Worm (Caenorhabditis elegans) whole organism, young adult: ENCODE measurements around the gene tag-340.

ENCODE experiments used
- B0019.2 ChIP-seq: fragments of 200-800 bp; sonication (Bioruptor generic); conservative IDR thresholded peaks from 2 replicates; pipeline ENCODE4 v1.3.6; 2022; ENCODE audit warnings: missing genetic modification reagents, missing genetic modification characterization, missing compliant biosample characterization
- D2030.7 ChIP-seq: fragments of 200-800 bp; sonication (Bioruptor generic); IDR thresholded peaks from 2 replicates; pipeline ENCODE4 v1.3.6; 2022; ENCODE audit warnings: missing genetic modification reagents, missing genetic modification characterization, missing compliant biosample characterization
- F10E7.11 ChIP-seq: sonication (generic microtip); optimal IDR thresholded peaks from 2 replicates; lab custom pipeline; 2017; ENCODE audit warnings: mild to moderate bottlenecking, missing genetic modification characterization, moderate library complexity, missing compliant biosample characterization
- F23B12.7 ChIP-seq: sonication (generic microtip); optimal IDR thresholded peaks from 2 replicates; lab custom pipeline; 2017; ENCODE audit warnings: missing genetic modification characterization, mild to moderate bottlenecking, missing compliant biosample characterization, antibody characterized with exemption, moderate library complexity; ENCODE audit not compliant: insufficient read depth
- F39B2.1 ChIP-seq: fragments of 200-800 bp; sonication (Bioruptor generic); IDR thresholded peaks from 2 replicates; pipeline ENCODE4 v1.3.6; 2022; ENCODE audit warnings: missing genetic modification reagents, missing genetic modification characterization, missing compliant biosample characterization
- F49E8.2 ChIP-seq: sonication (generic microtip); optimal IDR thresholded peaks from 3 replicates; lab custom pipeline; 2017; ENCODE audit warnings: missing genetic modification characterization, mild to moderate bottlenecking, missing compliant biosample characterization, antibody characterized with exemption, moderate library complexity; ENCODE audit not compliant: insufficient read depth
- F52B5.7 ChIP-seq: sonication (generic microtip); optimal IDR thresholded peaks from 2 replicates; lab custom pipeline; 2016; ENCODE audit warnings: mild to moderate bottlenecking, missing genetic modification characterization, missing compliant biosample characterization
- K11D2.4 ChIP-seq: fragments of 200-800 bp; sonication (Bioruptor generic); IDR thresholded peaks from 2 replicates; pipeline ENCODE4 v1.3.6; 2022; ENCODE audit warnings: missing genetic modification reagents, missing genetic modification characterization, missing compliant biosample characterization
- K12H6.12 ChIP-seq: fragments of 200-800 bp; sonication (Bioruptor generic); optimal IDR thresholded peaks from 2 replicates; lab custom pipeline; 2018; ENCODE audit warnings: mild to moderate bottlenecking, missing genetic modification characterization, missing compliant biosample characterization
- attf-5 ChIP-seq: fragments of 200-800 bp; sonication (Bioruptor generic); optimal IDR thresholded peaks from 2 replicates; lab custom pipeline; 2018; ENCODE audit warnings: mild to moderate bottlenecking, missing genetic modification characterization, missing compliant biosample characterization
- attf-6 ChIP-seq: fragments of 200-800 bp; sonication (Bioruptor generic); IDR thresholded peaks from 2 replicates; pipeline ENCODE4 v1.3.6; 2022; ENCODE audit warnings: missing genetic modification reagents, missing genetic modification characterization, missing compliant biosample characterization
- ccch-3 ChIP-seq: fragments of 200-800 bp; sonication (Bioruptor generic); optimal IDR thresholded peaks from 2 replicates; lab custom pipeline; 2018; ENCODE audit warnings: mild to moderate bottlenecking, missing genetic modification characterization, missing compliant biosample characterization
- cebp-1 ChIP-seq, 2 experiments: fragments of 200-800 bp in 1 of 2; sonication (Bioruptor generic) in 1 of 2; sonication (generic microtip) in 1 of 2; IDR thresholded peaks in 1 of 2; optimal IDR thresholded peaks in 1 of 2; 2 replicates each; pipeline versions ENCODE4 v1.3.6 to Lab custom; 2017 to 2022; ENCODE audit warnings: missing compliant biosample characterization in 2 of 2, missing genetic modification characterization in 2 of 2, mild to moderate bottlenecking in 1 of 2, missing genetic modification reagents in 1 of 2, moderate library complexity in 1 of 2
- dpff-1 ChIP-seq: sonication (generic microtip); optimal IDR thresholded peaks from 2 replicates; lab custom pipeline; 2017; ENCODE audit warnings: mild to moderate bottlenecking, missing genetic modification characterization, missing compliant biosample characterization
- efl-1 ChIP-seq: fragments of 150-350 bp; optimal IDR thresholded peaks from 2 replicates; lab custom pipeline; 2014; ENCODE audit warnings: missing biosample characterization, missing genetic modification reagents, missing genetic modification characterization
- egrh-3 ChIP-seq: fragments of 200-800 bp; sonication (Bioruptor generic); IDR thresholded peaks from 2 replicates; pipeline ENCODE4 v1.3.6; 2022; ENCODE audit warnings: missing genetic modification reagents, missing genetic modification characterization, missing compliant biosample characterization
- ets-4 ChIP-seq: fragments of 200-800 bp; sonication (Bioruptor generic); optimal IDR thresholded peaks from 2 replicates; lab custom pipeline; 2018; ENCODE audit warnings: mild to moderate bottlenecking, missing genetic modification characterization, missing compliant biosample characterization
- hlh-26 ChIP-seq: fragments of 200-800 bp; sonication (Bioruptor generic); conservative IDR thresholded peaks from 2 replicates; pipeline ENCODE4 v1.3.6; 2022; ENCODE audit warnings: missing genetic modification reagents, missing genetic modification characterization, missing compliant biosample characterization
- hmg-1.2 ChIP-seq: fragments of 200-800 bp; sonication (Bioruptor generic); IDR thresholded peaks from 2 replicates; pipeline ENCODE4 v1.3.6; 2022; ENCODE audit warnings: missing genetic modification reagents, missing genetic modification characterization, missing compliant biosample characterization
- madf-6 ChIP-seq: fragments of 200-800 bp; sonication (Bioruptor generic); IDR thresholded peaks from 2 replicates; pipeline ENCODE4 v1.3.6; 2022; ENCODE audit warnings: missing genetic modification reagents, missing genetic modification characterization, missing compliant biosample characterization
- madf-8 ChIP-seq: fragments of 200-800 bp; sonication (Bioruptor generic); conservative IDR thresholded peaks from 2 replicates; pipeline ENCODE4 v1.3.6; 2022; ENCODE audit warnings: missing genetic modification reagents, missing genetic modification characterization, missing compliant biosample characterization
- mcd-1 ChIP-seq: fragments of 200-800 bp; sonication (Bioruptor generic); IDR thresholded peaks from 2 replicates; pipeline ENCODE4 v1.3.6; 2022; ENCODE audit warnings: missing genetic modification reagents, missing genetic modification characterization, missing compliant biosample characterization
- nfya-1 ChIP-seq: sonication (generic microtip); optimal IDR thresholded peaks from 2 replicates; lab custom pipeline; 2017; ENCODE audit warnings: antibody characterized with exemption, missing compliant biosample characterization, missing genetic modification characterization, borderline replicate concordance; ENCODE audit not compliant: insufficient read depth
- nfya-2 ChIP-seq: fragments of 200-800 bp; sonication (Bioruptor generic); IDR thresholded peaks from 2 replicates; pipeline ENCODE4 v1.3.6; 2022; ENCODE audit warnings: missing genetic modification reagents, missing genetic modification characterization, missing compliant biosample characterization
- nhr-120 ChIP-seq: fragments of 200-800 bp; sonication (Bioruptor generic); IDR thresholded peaks from 2 replicates; pipeline ENCODE4 v1.3.6; 2022; ENCODE audit warnings: missing genetic modification characterization, missing compliant biosample characterization
- rcor-1 ChIP-seq: fragments of 200-800 bp; sonication (Bioruptor generic); IDR thresholded peaks from 2 replicates; pipeline ENCODE4 v1.3.6; 2022; ENCODE audit warnings: missing genetic modification reagents, missing genetic modification characterization, missing compliant biosample characterization
- sptf-2 ChIP-seq: fragments of 200-800 bp; sonication (Bioruptor generic); optimal IDR thresholded peaks from 2 replicates; lab custom pipeline; 2018; ENCODE audit warnings: mild to moderate bottlenecking, missing genetic modification characterization, missing compliant biosample characterization
- tbx-9 ChIP-seq: sonication (generic microtip); optimal IDR thresholded peaks from 2 replicates; lab custom pipeline; 2016; ENCODE audit warnings: borderline replicate concordance, missing genetic modification characterization, inconsistent platforms, missing compliant biosample characterization
- xnd-1 ChIP-seq: sonication (generic microtip); optimal IDR thresholded peaks from 2 replicates; lab custom pipeline; 2016; ENCODE audit warnings: missing genotype, missing genetic modification reagents, missing genetic modification characterization, missing compliant biosample characterization
- zfh-2 ChIP-seq: fragments of 200-800 bp; sonication (Bioruptor generic); conservative IDR thresholded peaks from 2 replicates; pipeline ENCODE4 v1.3.6; 2022; ENCODE audit warnings: missing genetic modification reagents, missing genetic modification characterization, missing compliant biosample characterization

Gene tag-340

DNA sequence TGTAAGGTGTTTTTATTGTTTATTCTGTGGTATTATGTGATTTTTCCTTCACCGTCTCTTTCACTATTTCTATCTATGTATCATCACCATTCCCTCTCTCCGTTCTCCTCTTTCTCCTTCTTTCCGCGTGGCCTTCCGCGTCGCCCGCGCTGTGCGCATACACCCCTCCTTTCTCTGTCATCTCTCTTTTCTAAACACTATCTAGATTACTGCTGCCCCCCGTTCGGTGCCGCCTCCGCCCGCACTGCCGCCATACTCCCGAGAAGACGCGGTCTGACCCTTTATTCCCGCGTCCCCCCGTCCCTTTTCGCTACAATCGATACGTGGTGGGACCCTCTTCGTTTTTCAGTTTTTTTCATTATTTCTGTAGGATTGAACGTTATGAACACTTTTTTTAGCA is 48.3 kb downstream of the tag-340 start:
- TF ChIP-seq F39B2.1 (no peak), efl-1 (peak; percentile 48), egrh-3 (GFP tag; lab: Robert Waterston, UW) (peak; percentile 63; the same call in 1 of the 2 replicates), D2030.7 (peak; percentile 25; the same call in 1 of the 2 replicates), mcd-1 (GFP tag; lab: Robert Waterston, UW) (no peak), hmg-1.2 (GFP tag; lab: Robert Waterston, UW) (peak; percentile 52; the same call in 1 of the 2 replicates), madf-6 (peak; percentile 50; the same call in 1 of the 2 replicates), zfh-2 (GFP tag; lab: Robert Waterston, UW) (peak; percentile 90), nfya-2 (GFP tag; lab: Robert Waterston, UW) (no peak)

DNA sequence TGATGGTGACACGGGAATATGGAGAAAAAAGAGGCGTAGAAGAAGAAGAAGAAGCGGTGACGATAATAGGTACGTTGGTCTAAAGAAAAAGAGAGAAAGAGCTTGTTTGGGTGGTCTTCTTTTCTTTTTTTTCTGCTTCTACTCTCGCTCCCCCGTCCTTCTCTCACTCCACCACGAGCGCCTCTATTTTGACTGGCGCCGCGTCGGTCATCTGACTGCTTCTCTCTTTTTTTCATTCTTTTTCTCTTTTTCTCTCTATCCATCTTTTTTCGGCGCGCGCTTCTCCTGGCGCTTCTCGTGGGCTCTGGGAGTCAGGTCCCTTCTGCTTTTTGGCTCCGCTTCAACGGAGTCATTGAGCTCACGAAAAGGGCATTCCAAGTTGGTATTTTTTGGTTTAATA is 50.0 kb downstream of the tag-340 start:
- peak; percentile 88 for TF ChIP-seq zfh-2 (GFP tag; lab: Robert Waterston, UW)
- 0 out of 2 replicates have a peak, but pooled peaks have one; percentile 63 for TF ChIP-seq K11D2.4 (GFP tag; lab: Robert Waterston, UW)
- TF ChIP-seq attf-6 (GFP tag; lab: Robert Waterston, UW), result no peak
- TF ChIP-seq attf-5 (GFP tag; lab: Kevin White, UChicago), result peak; percentile 13
- TF ChIP-seq F23B12.7 (tag; lab: Kevin White, UChicago), result peak; percentile 13
- TF ChIP-seq tbx-9 (tag; lab: Kevin White, UChicago), result no peak
- no peak for TF ChIP-seq hlh-26
- TF ChIP-seq cebp-1 (GFP tag; IDR thresholded peaks at IDR 0.05; lab: Robert Waterston, UW), result no peak
- TF ChIP-seq cebp-1 (tag; optimal IDR thresholded peaks at IDR 0.05; lab: Kevin White, UChicago), result peak; percentile 37
- peak; percentile 29 for TF ChIP-seq K12H6.12 (tag; lab: Kevin White, UChicago)
- TF ChIP-seq, all 124 proteins: peak for 6

DNA sequence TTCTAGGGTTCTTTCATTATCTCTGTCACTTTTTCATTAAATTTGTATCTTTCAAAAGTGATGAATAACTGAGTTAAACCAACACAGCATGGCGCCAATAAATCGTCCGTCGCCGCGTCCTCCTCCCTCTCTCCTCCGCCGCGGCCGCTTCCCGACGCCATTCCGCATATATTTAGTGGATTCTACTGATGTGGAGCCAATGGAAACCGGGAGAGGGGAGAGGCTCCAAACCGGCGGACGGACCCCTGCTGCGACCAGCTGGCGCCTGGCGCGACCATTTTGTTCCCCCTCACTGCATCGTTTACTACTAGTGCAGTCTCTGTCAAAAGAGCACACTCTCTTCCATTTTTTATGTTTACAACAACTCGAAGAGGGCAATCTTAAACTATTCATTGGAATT is 50.9 kb downstream of the tag-340 start:
- TF ChIP-seq rcor-1 (no peak), F49E8.2 (tag; lab: Kevin White, UChicago) (no peak), egrh-3 (GFP tag; lab: Robert Waterston, UW) (peak; percentile 69; the same call in 1 of the 2 replicates), D2030.7 (no peak), zfh-2 (GFP tag; lab: Robert Waterston, UW) (peak; percentile 91), dpff-1 (tag; lab: Kevin White, UChicago) (no peak), nfya-1 (tag; lab: Kevin White, UChicago) (no peak), hlh-26 (no peak)

DNA sequence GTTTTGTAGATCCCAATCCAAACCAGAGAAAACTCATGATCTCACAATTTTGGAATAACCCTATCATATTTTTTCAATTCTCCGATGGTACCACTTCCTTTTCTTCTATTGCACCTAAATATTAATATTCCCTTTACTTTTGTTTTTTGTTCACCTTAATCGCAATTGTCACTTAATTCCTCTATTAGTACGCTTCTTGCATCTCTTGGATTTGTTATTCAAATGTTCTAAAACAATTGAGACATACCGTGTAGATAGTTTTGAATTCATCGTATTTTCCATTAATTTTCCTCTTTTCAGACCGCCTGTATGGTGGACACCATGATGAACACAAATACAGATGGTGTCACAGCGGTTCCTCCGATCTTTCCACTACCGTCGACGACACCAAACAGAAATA is 51.5 kb downstream of the tag-340 start, which contains the start of gene flh-2:
Gene flh-2, plus strand, starts transcription at position 301 of the 400 bp plus-strand sequence.
- TF ChIP-seq nhr-120 (GFP tag; lab: Robert Waterston, UW) (no peak), madf-8 (GFP tag; lab: Robert Waterston, UW) (no peak), sptf-2 (no peak), ccch-3 (no peak), ets-4 (no peak), xnd-1 (no peak), K11D2.4 (GFP tag; lab: Robert Waterston, UW) (no peak), B0019.2 (GFP tag; lab: Robert Waterston, UW) (no peak), F52B5.7 (tag; lab: Kevin White, UChicago) (no peak), F10E7.11 (tag; lab: Kevin White, UChicago) (no peak)
